Worm (Caenorhabditis elegans): ENCODE measurements around the gene mog-5.

The mog-5 gene

DNA sequence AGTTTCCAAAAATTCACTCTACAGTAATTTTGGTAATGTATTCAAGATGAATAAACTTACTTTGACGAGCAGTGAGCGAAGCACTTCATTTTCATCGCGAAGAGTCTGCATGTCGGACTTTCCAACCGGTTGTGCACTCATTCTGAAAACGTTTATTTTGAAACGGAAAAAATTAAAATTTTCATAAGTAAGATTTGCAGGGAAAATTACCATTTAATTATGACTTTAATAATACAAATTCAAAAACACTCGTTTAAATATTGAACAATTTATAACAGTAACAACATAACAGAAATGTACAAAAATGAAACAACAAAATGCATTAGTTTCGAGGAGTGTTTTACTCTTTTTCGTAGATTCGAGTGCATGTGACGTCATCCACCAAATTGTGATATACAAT, 13.1 kb downstream of the mog-5 start, which contains the start of the genes EEED8.13 and EEED8.18:
Gene EEED8.13 (minus strand): TSS at position 101 of the 400 bp plus-strand sequence.
Gene EEED8.18 (minus strand): TSS at position 144 of the 400 bp plus-strand sequence.
- TF ChIP-seq mls-2 (tag; optimal IDR thresholded peaks at IDR 0.05), result no peak
- no peak for TF ChIP-seq lsy-2 (tag; optimal IDR thresholded peaks at IDR 0.05)
- TF ChIP-seq ceh-39 (tag; optimal IDR thresholded peaks at IDR 0.05), result no peak
- TF ChIP-seq zip-8 (tag; optimal IDR thresholded peaks at IDR 0.05), result peak; percentile 32

ce11 chrII:5414040-5414439, 14.7 kb downstream of the mog-5 start, which contains the start of the genes EEED8.14 and EEED8.3:
Gene EEED8.14 (minus strand): TSS chrII:5414052.
Gene EEED8.3 (plus strand): TSS chrII:5414276.
- TF ChIP-seq nhr-237 (tag; optimal IDR thresholded peaks at IDR 0.05), result no peak
- TF ChIP-seq unc-62 (GFP tag; optimal IDR thresholded peaks at IDR 0.05), result no peak
- no peak for TF ChIP-seq drap-1 (GFP tag; optimal IDR thresholded peaks at IDR 0.05)
- TF ChIP-seq nhr-2 (tag; optimal IDR thresholded peaks at IDR 0.05), result no peak
- no peak for TF ChIP-seq elt-1 (tag; optimal IDR thresholded peaks at IDR 0.05; ENCODE audit: borderline replicate concordance, insufficient read depth)
- TF ChIP-seq zip-8 (tag; optimal IDR thresholded peaks at IDR 0.05), result no peak

DNA sequence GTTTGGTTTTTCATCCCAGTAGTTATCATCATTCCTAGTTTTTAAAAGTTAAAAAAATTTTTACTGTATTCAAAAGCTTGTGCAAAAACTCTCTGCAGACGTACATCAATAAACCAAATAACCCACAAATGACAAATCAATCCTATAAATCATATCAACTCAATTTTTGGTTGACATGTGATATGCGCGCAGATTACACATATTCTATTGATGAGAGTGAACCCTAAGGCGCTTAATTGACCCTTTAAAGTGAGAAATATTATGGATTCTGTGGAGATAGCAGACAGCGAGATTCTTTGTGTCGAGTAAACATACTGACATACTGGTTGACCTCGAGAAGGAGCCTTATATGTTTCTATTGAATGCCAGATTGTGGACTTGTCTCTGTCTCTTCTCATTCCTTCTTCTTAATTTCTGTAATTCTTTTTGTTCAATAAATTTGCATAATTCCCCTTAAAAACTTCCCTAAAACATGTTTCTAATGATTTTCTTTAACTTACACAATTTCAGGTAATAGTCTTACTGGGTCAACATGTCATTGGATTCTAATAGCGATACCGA, 16.9 kb downstream of the mog-5 start, which contains the start of gene EEED8.2:
Gene EEED8.2 (plus strand): TSS at position 511 of the 561 bp plus-strand sequence.
- no peak for TF ChIP-seq ces-1 (GFP tag; optimal IDR thresholded peaks at IDR 0.05)
- TF ChIP-seq nhr-76 (tag; optimal IDR thresholded peaks at IDR 0.05), result no peak
- TF ChIP-seq pha-4 (tag; optimal IDR thresholded peaks at IDR 0.05), result peak; percentile 18
- TF ChIP-seq nhr-28 (tag; optimal IDR thresholded peaks at IDR 0.05), result no peak
- no peak for TF ChIP-seq drap-1 (GFP tag; optimal IDR thresholded peaks at IDR 0.05)
- TF ChIP-seq sptf-1 (tag; optimal IDR thresholded peaks at IDR 0.05), result no peak
- no peak for TF ChIP-seq ham-2 (GFP tag; optimal IDR thresholded peaks at IDR 0.05)
- no peak for TF ChIP-seq M03D4.4 (tag; optimal IDR thresholded peaks at IDR 0.05)
- no peak for TF ChIP-seq bed-3 (GFP tag; optimal IDR thresholded peaks at IDR 0.05)
- TF ChIP-seq unc-120 (tag; optimal IDR thresholded peaks at IDR 0.05; ENCODE audit: poor library complexity, severe bottlenecking), result no peak
- TF ChIP-seq lin-13 (tag; optimal IDR thresholded peaks at IDR 0.05), result no peak
- TF ChIP-seq nhr-2 (tag; optimal IDR thresholded peaks at IDR 0.05), result peak; percentile 14
- TF ChIP-seq elt-3 (tag; optimal IDR thresholded peaks at IDR 0.05), result no peak
- no peak for TF ChIP-seq snpc-4 (tag; optimal IDR thresholded peaks at IDR 0.05)
- TF ChIP-seq unc-62 (GFP tag; optimal IDR thresholded peaks at IDR 0.05), result peak; percentile 92
- TF ChIP-seq zip-8 (tag; optimal IDR thresholded peaks at IDR 0.05), result no peak
- TF ChIP-seq ceh-43 (GFP tag; optimal IDR thresholded peaks at IDR 0.05), result no peak
- no peak for TF ChIP-seq flh-1 (GFP tag; optimal IDR thresholded peaks at IDR 0.05)
- no peak for TF ChIP-seq tbx-8 (GFP tag; optimal IDR thresholded peaks at IDR 0.05)
- TF ChIP-seq mab-5 (tag; optimal IDR thresholded peaks at IDR 0.05), result peak; percentile 64
- no peak for TF ChIP-seq hlh-1 (tag; optimal IDR thresholded peaks at IDR 0.05)
- no peak for TF ChIP-seq mep-1 (tag; optimal IDR thresholded peaks at IDR 0.05)
- TF ChIP-seq unc-39 (tag; optimal IDR thresholded peaks at IDR 0.05), result no peak
- no peak for TF ChIP-seq nhr-12 (tag; optimal IDR thresholded peaks at IDR 0.05)
- no peak for TF ChIP-seq sem-2 (GFP tag; optimal IDR thresholded peaks at IDR 0.05)
- no peak for TF ChIP-seq ceh-39 (tag; optimal IDR thresholded peaks at IDR 0.05)
- no peak for TF ChIP-seq mls-2 (tag; optimal IDR thresholded peaks at IDR 0.05)
- no peak for TF ChIP-seq elt-1 (tag; optimal IDR thresholded peaks at IDR 0.05; ENCODE audit: borderline replicate concordance, insufficient read depth)
- no peak for TF ChIP-seq cnd-1 (tag; optimal IDR thresholded peaks at IDR 0.05)
- no peak for TF ChIP-seq ceh-83 (GFP tag; optimal IDR thresholded peaks at IDR 0.05)
- no peak for TF ChIP-seq blmp-1 (tag; optimal IDR thresholded peaks at IDR 0.05)
- TF ChIP-seq lsy-2 (tag; optimal IDR thresholded peaks at IDR 0.05), result no peak

DNA sequence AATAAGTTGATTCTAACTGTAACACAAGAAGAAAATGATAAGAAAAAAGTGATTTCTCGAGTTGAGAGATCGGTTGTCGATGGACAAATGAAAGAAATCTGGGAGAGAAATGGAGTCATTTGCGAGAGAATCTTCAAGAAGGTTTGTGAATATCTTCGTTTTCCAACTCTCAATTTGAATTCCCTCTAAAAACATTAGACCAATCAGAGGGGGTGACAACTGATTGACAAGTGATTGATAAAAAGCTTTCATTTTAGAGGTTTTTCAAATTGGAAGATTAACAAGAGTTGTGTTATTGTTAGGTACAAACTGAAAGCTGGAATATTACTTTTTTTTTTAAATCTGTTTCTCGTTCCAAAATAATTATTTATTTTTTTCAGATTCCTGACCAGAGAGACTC, 18.6 kb downstream of the mog-5 start:
- TF ChIP-seq ztf-11 (tag; optimal IDR thresholded peaks at IDR 0.05) (no peak), unc-62 (GFP tag; optimal IDR thresholded peaks at IDR 0.05) (peak; percentile 94)

Measured in whole organism, mixed stage, embryonic.